Fruit fly (Drosophila melanogaster): ENCODE data around the gene CG8578.

Gene CG8578

DNA sequence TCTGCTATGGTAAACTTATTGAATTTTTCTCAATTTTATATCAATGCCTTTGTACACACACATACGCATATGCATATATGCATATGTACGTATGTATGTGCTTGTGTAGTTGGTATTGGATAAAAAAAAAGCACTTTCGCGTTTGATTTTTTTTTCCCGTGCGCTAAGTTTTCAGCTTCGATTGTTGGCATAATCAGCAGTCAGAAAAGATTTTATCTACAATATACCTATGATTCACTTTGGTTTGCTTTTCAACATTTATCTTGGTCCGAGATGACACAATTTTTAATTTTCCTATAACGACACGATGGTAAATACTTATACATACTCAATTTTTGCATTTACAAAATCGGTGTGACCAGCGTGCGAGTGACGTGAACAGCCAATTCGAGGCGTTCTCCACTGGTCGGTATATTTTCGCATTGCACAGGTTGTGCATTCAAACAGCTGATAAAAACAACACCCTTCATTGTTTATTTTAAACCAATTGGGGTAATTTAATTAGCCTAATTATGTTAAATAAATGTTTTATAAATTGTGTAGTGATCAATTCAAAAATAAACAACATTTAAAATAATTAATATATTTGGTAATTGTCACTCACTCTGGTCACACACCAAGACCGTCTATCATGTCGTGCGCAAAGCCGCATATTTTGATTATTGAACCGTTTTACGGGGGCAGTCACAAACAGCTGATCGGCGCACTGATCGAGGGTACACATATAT, 8.7 kb downstream of the CG8578 start, which contains the start of the genes UBL3 and CG15914 (continued):
- TF ChIP-seq Hr3 (GFP tag; optimal IDR thresholded peaks at IDR 0.05): no peak
- no peak for TF ChIP-seq Dad (GFP tag; optimal IDR thresholded peaks at IDR 0.05)
- TF ChIP-seq CG7357 (GFP tag; IDR thresholded peaks at IDR 0.05): 0 out of 3 replicates have a peak, but pooled peaks have one; percentile 22
- TF ChIP-seq ATbp (GFP tag; optimal IDR thresholded peaks at IDR 0.05): no peak
- TF ChIP-seq Chrac-16 (GFP tag; optimal IDR thresholded peaks at IDR 0.05): no peak
- TF ChIP-seq CG9727 (GFP tag; optimal IDR thresholded peaks at IDR 0.05): peak; percentile 39
- peak; percentile 25 for TF ChIP-seq CG4617 (GFP tag; optimal IDR thresholded peaks at IDR 0.05; ENCODE audit: borderline replicate concordance)
- TF ChIP-seq CG34376 (GFP tag; optimal IDR thresholded peaks at IDR 0.05): peak; percentile 13
- no peak for TF ChIP-seq Atf-2 (GFP tag; optimal IDR thresholded peaks at IDR 0.05)
- no peak for TF ChIP-seq jumu (GFP tag; optimal IDR thresholded peaks at IDR 0.05)
- peak; percentile 21 for TF ChIP-seq CG10543 (GFP tag; optimal IDR thresholded peaks at IDR 0.05)
- 0 out of 2 replicates have a peak, but pooled peaks have one; percentile 34 for TF ChIP-seq unc-4 (GFP tag; IDR thresholded peaks at IDR 0.05; ENCODE audit: partially characterized antibody)
- TF ChIP-seq dati (GFP tag; IDR thresholded peaks at IDR 0.05): no peak
- TF ChIP-seq Tbp (GFP tag; optimal IDR thresholded peaks at IDR 0.05): no peak
- peak; percentile 81 for TF ChIP-seq CG2116 (GFP tag; optimal IDR thresholded peaks at IDR 0.05)
- TF ChIP-seq CG17802 (tag; optimal IDR thresholded peaks at IDR 0.05): no peak
- peak; percentile 41 for TF ChIP-seq CG2712 (tag; optimal IDR thresholded peaks at IDR 0.05)
- TF ChIP-seq CG8765 (GFP tag; IDR thresholded peaks at IDR 0.05): no peak
- TF ChIP-seq row (GFP tag; IDR thresholded peaks at IDR 0.05): peak; percentile 53
- TF ChIP-seq Spps (tag; optimal IDR thresholded peaks at IDR 0.05): no peak
- no peak for TF ChIP-seq CG3726 (GFP tag; IDR thresholded peaks at IDR 0.05)
- TF ChIP-seq ewg (GFP tag; optimal IDR thresholded peaks at IDR 0.05): peak; percentile 60
- TF ChIP-seq grn (GFP tag; optimal IDR thresholded peaks at IDR 0.05): no peak
- TF ChIP-seq Dbx (GFP tag; IDR thresholded peaks at IDR 0.05): no peak
- TF ChIP-seq CG6272 (GFP tag; IDR thresholded peaks at IDR 0.05): no peak
- TF ChIP-seq Sin3A (optimal IDR thresholded peaks at IDR 0.05): peak; percentile 67
- peak in 1 of 2 experiments; percentile 34 for TF ChIP-seq insv (GFP tag; optimal IDR thresholded peaks at IDR 0.05)
- no peak for TF ChIP-seq tx (GFP tag; optimal IDR thresholded peaks at IDR 0.05)
- TF ChIP-seq CG11247 (GFP tag; IDR thresholded peaks at IDR 0.05): no peak
- TF ChIP-seq MTF-1 (GFP tag; optimal IDR thresholded peaks at IDR 0.05; ENCODE audit: borderline replicate concordance): peak; percentile 67
- no peak for TF ChIP-seq CG12942 (GFP tag; optimal IDR thresholded peaks at IDR 0.05)
- no peak for TF ChIP-seq Oaz (GFP tag; IDR thresholded peaks at IDR 0.05)
- peak; percentile 47 for TF ChIP-seq Lhr (GFP tag; optimal IDR thresholded peaks at IDR 0.05)
- peak; percentile 35 for TF ChIP-seq grau (tag; optimal IDR thresholded peaks at IDR 0.05)
- TF ChIP-seq Dp (GFP tag; optimal IDR thresholded peaks at IDR 0.05): peak; percentile 59
- peak in 1 of 3 experiments; percentile 4 for TF ChIP-seq lola (GFP tag; optimal IDR thresholded peaks at IDR 0.05)
- TF ChIP-seq ranshi (GFP tag; IDR thresholded peaks at IDR 0.05): no peak
- peak; percentile 80 for TF ChIP-seq trem (tag; optimal IDR thresholded peaks at IDR 0.05)
- peak; percentile 39 for TF ChIP-seq CG17568 (GFP tag; optimal IDR thresholded peaks at IDR 0.05)
- TF ChIP-seq pros (GFP tag; optimal IDR thresholded peaks at IDR 0.05): no peak
- peak; percentile 49 for TF ChIP-seq Nf-YC (tag; optimal IDR thresholded peaks at IDR 0.05)
- TF ChIP-seq D19A (tag; optimal IDR thresholded peaks at IDR 0.05): peak; percentile 25
- TF ChIP-seq Nf-YA (GFP tag; IDR thresholded peaks at IDR 0.05): no peak
- peak; percentile 36 for TF ChIP-seq CG17829 (tag; optimal IDR thresholded peaks at IDR 0.05)
- no peak for TF ChIP-seq CG10274 (GFP tag; optimal IDR thresholded peaks at IDR 0.05)
- no peak for TF ChIP-seq danr (GFP tag; IDR thresholded peaks at IDR 0.05)
- no peak for TF ChIP-seq CG1792 (GFP tag; optimal IDR thresholded peaks at IDR 0.05)
- TF ChIP-seq CG2202 (tag; optimal IDR thresholded peaks at IDR 0.05): no peak
- no peak for TF ChIP-seq CG6654 (GFP tag; optimal IDR thresholded peaks at IDR 0.05)
- peak; percentile 60 for TF ChIP-seq E2f2 (GFP tag; IDR thresholded peaks at IDR 0.05)

All from whole organism, embryonic.